Worm (Caenorhabditis elegans) whole organism, early embryonic: ENCODE measurements around the gene delm-1.

Experiments used
- B0310.2 ChIP-seq: sonication (generic microtip); optimal IDR thresholded peaks from 2 replicates; lab custom pipeline; 2016; ENCODE audit warnings: mild to moderate bottlenecking, missing genetic modification characterization, missing compliant biosample characterization
- F13C5.2 ChIP-seq: sonication (generic microtip); optimal IDR thresholded peaks from 2 replicates; lab custom pipeline; 2017; ENCODE audit warnings: mild to moderate bottlenecking, missing genetic modification characterization, inconsistent platforms, missing compliant biosample characterization
- aly-1 ChIP-seq: sonication (generic microtip); optimal IDR thresholded peaks from 2 replicates; lab custom pipeline; 2016; ENCODE audit warnings: missing genetic modification characterization, missing compliant biosample characterization
- ama-1 ChIP-seq: fragments of 150-350 bp; optimal IDR thresholded peaks from 2 replicates; lab custom pipeline; 2014
- ceh-13 ChIP-seq: fragments of 200-800 bp; sonication (Bioruptor generic); optimal IDR thresholded peaks from 2 replicates; lab custom pipeline; 2018; ENCODE audit warnings: mild to moderate bottlenecking, missing genetic modification characterization, missing compliant biosample characterization
- ceh-36 ChIP-seq: sonication (generic microtip); optimal IDR thresholded peaks from 2 replicates; lab custom pipeline; 2016; ENCODE audit warnings: missing genetic modification characterization, inconsistent platforms, missing compliant biosample characterization
- ets-7 ChIP-seq: sonication (generic microtip); optimal IDR thresholded peaks from 2 replicates; lab custom pipeline; 2016; ENCODE audit warnings: missing genotype, missing genetic modification characterization, missing compliant biosample characterization
- flt-1 ChIP-seq: fragments of 200-800 bp; sonication (Bioruptor generic); IDR thresholded peaks from 2 replicates; pipeline ENCODE4 v1.3.6; 2022; ENCODE audit warnings: missing genetic modification characterization, missing compliant biosample characterization
- hmbx-1 ChIP-seq: sonication (generic microtip); optimal IDR thresholded peaks from 2 replicates; lab custom pipeline; 2016; ENCODE audit warnings: mild to moderate bottlenecking, missing genetic modification characterization, missing compliant biosample characterization
- hmg-4 ChIP-seq: fragments of 200-800 bp; sonication (Bioruptor generic); optimal IDR thresholded peaks from 2 replicates; lab custom pipeline; 2018; ENCODE audit warnings: mild to moderate bottlenecking, missing genetic modification characterization, missing compliant biosample characterization
- hnd-1 ChIP-seq: sonication (generic microtip); optimal IDR thresholded peaks from 2 replicates; lab custom pipeline; 2016; ENCODE audit warnings: missing genetic modification characterization, missing compliant biosample characterization
- pes-1 ChIP-seq: fragments of 200-800 bp; sonication (Bioruptor generic); IDR thresholded peaks from 2 replicates; pipeline ENCODE4 v1.3.6; 2022; ENCODE audit warnings: missing genetic modification reagents, missing genetic modification characterization, missing compliant biosample characterization
- scrt-1 ChIP-seq: fragments of 200-800 bp; sonication (Bioruptor generic); IDR thresholded peaks from 2 replicates; pipeline ENCODE4 v1.3.6; 2022; ENCODE audit warnings: missing genetic modification characterization, missing compliant biosample characterization
- sea-1 ChIP-seq: fragments of 200-800 bp; sonication (Bioruptor generic); conservative IDR thresholded peaks from 2 replicates; pipeline ENCODE4 v1.3.6; 2022; ENCODE audit warnings: missing genetic modification characterization, missing compliant biosample characterization
- tbx-11 ChIP-seq: fragments of 200-800 bp; sonication (Bioruptor generic); IDR thresholded peaks from 2 replicates; pipeline ENCODE4 v1.3.6; 2022; ENCODE audit warnings: missing genetic modification characterization, missing compliant biosample characterization
- tbx-37 ChIP-seq: fragments of 200-800 bp; sonication (Bioruptor generic); conservative IDR thresholded peaks from 2 replicates; pipeline ENCODE4 v1.3.6; 2022; ENCODE audit warnings: missing genetic modification reagents, missing genetic modification characterization, missing compliant biosample characterization
- tra-4 ChIP-seq: sonication (generic microtip); optimal IDR thresholded peaks from 2 replicates; lab custom pipeline; 2017; ENCODE audit warnings: missing genetic modification characterization, missing compliant biosample characterization

Gene delm-1

DNA sequence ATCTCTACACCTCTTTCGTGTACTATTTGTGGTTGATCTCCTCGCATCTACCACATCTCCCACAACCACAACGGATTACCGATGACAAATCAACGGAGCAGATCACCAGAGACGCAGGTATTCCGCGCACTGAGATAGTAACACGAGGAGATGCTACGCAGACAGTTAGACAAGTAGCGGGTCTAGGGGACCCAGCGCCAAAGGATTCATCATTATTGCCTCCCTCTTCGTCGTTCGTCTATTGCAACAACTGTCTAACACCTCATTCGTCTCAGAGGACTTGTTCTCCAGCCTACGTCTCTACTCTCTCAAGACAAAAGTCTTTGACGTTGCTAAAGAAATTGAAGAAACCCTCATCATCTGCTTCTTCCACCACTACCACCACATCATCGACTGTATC, 13.7 kb downstream of the delm-1 start:
- TF ChIP-seq ceh-36 (tag; lab: Kevin White, UChicago): no peak
- TF ChIP-seq aly-1: no peak
- TF ChIP-seq pes-1 (GFP tag; lab: Robert Waterston, UW): no peak
- TF ChIP-seq hmbx-1 (tag; lab: Kevin White, UChicago): no peak
- TF ChIP-seq flt-1 (GFP tag; lab: Robert Waterston, UW): no peak
- no peak for TF ChIP-seq tbx-11 (GFP tag; lab: Robert Waterston, UW)
- no peak for TF ChIP-seq ama-1 (lab: Kevin White, UChicago)
- TF ChIP-seq B0310.2 (tag; lab: Kevin White, UChicago): no peak
- no peak for TF ChIP-seq ceh-13 (GFP tag; lab: Kevin White, UChicago)
- no peak for TF ChIP-seq tbx-37
- no peak for TF ChIP-seq F13C5.2
- no peak for TF ChIP-seq scrt-1 (GFP tag; lab: Robert Waterston, UW)
- no peak for TF ChIP-seq sea-1 (GFP tag; lab: Robert Waterston, UW)
- no peak for TF ChIP-seq hmg-4

DNA sequence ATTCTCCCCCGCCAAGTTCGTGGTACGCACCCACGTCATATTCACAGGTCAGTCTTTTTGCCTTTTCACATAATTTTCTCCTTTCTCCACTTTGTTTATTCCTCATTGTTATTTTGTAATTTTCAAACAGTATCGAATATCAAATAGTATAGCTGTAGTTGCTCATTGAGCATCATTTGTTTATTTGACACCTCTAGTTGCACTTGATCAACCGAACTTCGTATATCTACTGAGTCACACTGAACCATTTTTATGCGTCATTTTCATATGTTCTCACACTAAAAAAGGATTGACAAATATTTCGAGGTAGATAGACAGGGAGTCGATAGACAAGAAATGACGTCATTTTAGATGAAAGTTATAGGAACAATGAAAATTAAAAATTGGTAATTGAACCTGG, 15.1 kb downstream of the delm-1 start:
- TF ChIP-seq F13C5.2 (no peak), ets-7 (tag; lab: Kevin White, UChicago) (no peak), ceh-13 (GFP tag; lab: Kevin White, UChicago) (no peak), hmg-4 (no peak), flt-1 (GFP tag; lab: Robert Waterston, UW) (no peak), hnd-1 (tag; lab: Kevin White, UChicago) (no peak), ceh-36 (tag; lab: Kevin White, UChicago) (no peak), tbx-37 (no peak), hmbx-1 (tag; lab: Kevin White, UChicago) (no peak), tbx-11 (GFP tag; lab: Robert Waterston, UW) (no peak), aly-1 (no peak), B0310.2 (tag; lab: Kevin White, UChicago) (no peak), tra-4 (tag; lab: Kevin White, UChicago) (no peak), pes-1 (GFP tag; lab: Robert Waterston, UW) (no peak), scrt-1 (GFP tag; lab: Robert Waterston, UW) (no peak), sea-1 (GFP tag; lab: Robert Waterston, UW) (no peak), ama-1 (lab: Kevin White, UChicago) (no peak)

DNA sequence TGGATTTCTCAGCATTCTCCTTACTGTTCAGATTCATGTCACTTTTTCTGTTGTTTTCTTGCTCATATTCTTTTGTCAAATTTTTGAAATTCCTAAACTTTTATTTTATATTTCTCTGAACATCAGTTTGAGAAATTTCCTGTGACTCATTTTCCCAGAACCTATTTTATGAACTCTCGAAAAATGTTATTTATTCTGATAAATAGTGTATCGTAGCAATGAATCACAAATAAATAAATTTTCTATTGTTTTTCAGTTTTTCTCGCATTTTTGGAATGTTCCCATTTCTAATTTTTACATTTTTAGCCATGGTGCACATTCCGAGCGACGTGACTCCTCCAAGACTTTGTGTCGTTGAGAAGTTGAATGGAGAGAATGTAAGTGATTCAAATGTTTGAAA, 16.5 kb downstream of the delm-1 start, which contains the start of gene nrfl-1:
nrfl-1 (plus strand) TSS at position 301 of the 400 bp plus-strand sequence.
- TF ChIP-seq flt-1 (GFP tag; lab: Robert Waterston, UW) (no peak), hmbx-1 (tag; lab: Kevin White, UChicago) (no peak)

DNA sequence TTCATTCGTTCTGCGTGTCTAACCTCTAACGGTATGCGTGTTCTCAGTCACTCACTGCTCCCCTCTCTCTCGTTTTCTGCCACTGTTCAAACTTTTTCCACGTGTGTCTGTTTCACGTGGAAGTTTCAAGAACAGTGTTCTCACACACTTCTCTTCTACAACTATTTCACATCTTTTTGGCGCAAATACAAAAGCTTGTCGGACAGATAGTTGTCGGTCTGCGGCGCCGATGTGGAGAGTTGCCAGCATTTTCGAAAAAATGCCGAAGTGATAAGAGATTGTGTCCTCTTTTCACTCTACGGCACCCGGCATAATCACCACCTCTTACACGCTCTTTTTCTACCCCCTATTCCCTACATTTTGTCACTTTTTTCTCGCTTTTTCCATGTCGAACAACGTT, 16.9 kb downstream of the delm-1 start:
- TF ChIP-seq B0310.2 (tag; lab: Kevin White, UChicago) (no peak), ets-7 (tag; lab: Kevin White, UChicago) (no peak), ceh-36 (tag; lab: Kevin White, UChicago) (no peak), pes-1 (GFP tag; lab: Robert Waterston, UW) (no peak)

DNA sequence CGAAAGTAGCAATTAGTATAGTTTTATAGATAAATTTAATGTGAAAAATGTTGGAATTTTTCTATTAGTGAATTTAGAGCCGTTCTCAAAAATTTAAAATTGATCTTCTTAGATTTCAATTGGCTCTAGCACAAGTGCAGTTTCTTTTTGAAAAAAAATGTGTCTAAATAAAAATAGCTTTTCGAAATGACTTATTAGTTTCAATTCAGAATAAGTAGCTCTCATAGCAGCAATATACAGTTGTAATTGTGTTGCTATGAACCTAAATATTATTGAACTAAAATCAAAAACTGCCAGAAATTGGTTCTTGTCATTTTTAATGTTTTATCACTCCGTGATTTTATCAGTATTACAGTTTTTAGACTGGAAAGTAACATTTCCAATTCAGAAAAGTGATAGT, 17.6 kb downstream of the delm-1 start:
- no peak for TF ChIP-seq tbx-37
- TF ChIP-seq F13C5.2: no peak
- TF ChIP-seq hmbx-1 (tag; lab: Kevin White, UChicago): no peak
- TF ChIP-seq ama-1 (lab: Kevin White, UChicago): no peak
- no peak for TF ChIP-seq aly-1
- no peak for TF ChIP-seq ceh-36 (tag; lab: Kevin White, UChicago)

DNA sequence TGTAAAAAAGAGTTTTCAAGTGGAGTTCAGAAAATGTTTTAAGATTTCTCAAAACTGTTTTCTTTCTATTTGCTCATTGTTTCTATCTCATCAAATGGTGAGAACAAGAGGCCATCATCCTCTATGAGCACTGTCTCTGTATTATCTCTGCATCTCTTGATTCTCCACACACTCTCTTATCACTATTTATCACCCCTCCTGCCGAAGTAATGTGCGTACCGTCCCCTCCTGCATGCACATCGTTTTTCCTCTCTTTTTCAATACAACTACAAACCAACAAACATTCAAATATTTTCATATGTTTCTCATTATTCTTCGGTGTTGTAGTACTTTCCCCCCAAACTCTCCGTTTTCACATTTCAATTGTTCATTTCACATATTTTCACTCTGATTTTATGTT, 18.8 kb downstream of the delm-1 start:
- TF ChIP-seq ceh-36 (tag; lab: Kevin White, UChicago) (no peak), hmg-4 (no peak), sea-1 (GFP tag; lab: Robert Waterston, UW) (no peak), hmbx-1 (tag; lab: Kevin White, UChicago) (no peak), pes-1 (GFP tag; lab: Robert Waterston, UW) (no peak)

DNA sequence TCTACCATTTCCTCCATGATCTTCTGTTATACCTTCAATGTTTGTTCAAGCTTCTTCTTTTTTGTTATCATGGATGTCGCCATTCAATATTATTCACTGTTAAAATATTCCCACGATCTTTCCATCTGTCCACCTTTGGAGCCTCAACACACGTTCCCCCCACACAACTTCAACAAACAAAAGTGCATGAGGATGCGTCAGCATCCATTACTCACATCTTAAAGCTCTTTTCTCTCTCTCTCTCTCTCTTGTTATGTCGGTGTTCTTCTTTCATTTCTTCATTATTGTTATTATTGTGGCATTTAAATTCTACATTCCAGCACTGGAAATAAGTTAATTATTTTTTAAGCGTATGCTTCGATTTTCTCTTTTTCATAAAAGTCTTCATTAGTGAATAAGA, 21.2 kb downstream of the delm-1 start:
- TF ChIP-seq tra-4 (tag; lab: Kevin White, UChicago) (no peak), ceh-13 (GFP tag; lab: Kevin White, UChicago) (no peak), ets-7 (tag; lab: Kevin White, UChicago) (no peak), pes-1 (GFP tag; lab: Robert Waterston, UW) (no peak)

DNA sequence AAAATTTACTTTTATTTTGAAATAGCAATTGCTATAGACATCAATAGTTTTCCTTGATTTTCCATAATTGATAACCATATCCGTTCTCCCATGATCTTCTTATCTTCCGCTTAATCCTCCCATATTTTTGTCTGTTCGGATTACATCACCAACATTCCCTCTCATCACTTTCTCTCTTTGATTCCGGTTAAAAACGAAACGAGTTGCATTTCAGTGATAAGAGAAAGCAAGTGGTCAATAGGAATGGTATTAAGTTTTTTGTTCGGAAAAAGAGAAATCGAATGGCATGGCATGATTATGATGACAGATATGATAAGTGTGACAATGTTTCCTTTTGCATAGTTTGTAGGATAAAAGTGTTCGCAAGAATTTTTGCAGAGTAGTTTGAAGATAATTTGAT, 23.3 kb downstream of the delm-1 start:
- TF ChIP-seq sea-1 (GFP tag; lab: Robert Waterston, UW): no peak
- no peak for TF ChIP-seq ceh-36 (tag; lab: Kevin White, UChicago)
- TF ChIP-seq ets-7 (tag; lab: Kevin White, UChicago): no peak
- TF ChIP-seq hmg-4: no peak
- no peak for TF ChIP-seq pes-1 (GFP tag; lab: Robert Waterston, UW)
- TF ChIP-seq aly-1: no peak
- TF ChIP-seq hmbx-1 (tag; lab: Kevin White, UChicago): no peak
- TF ChIP-seq tra-4 (tag; lab: Kevin White, UChicago): no peak
- no peak for TF ChIP-seq ceh-13 (GFP tag; lab: Kevin White, UChicago)
- TF ChIP-seq ama-1 (lab: Kevin White, UChicago): no peak
- TF ChIP-seq hnd-1 (tag; lab: Kevin White, UChicago): no peak
- TF ChIP-seq flt-1 (GFP tag; lab: Robert Waterston, UW): no peak
- no peak for TF ChIP-seq F13C5.2
- TF ChIP-seq scrt-1 (GFP tag; lab: Robert Waterston, UW): no peak
